Worm (Caenorhabditis elegans) whole organism, midembryonic: ENCODE data around the gene rpn-5.

ENCODE experiments used
- T22C8.4 ChIP-seq: fragments of 200-800 bp; sonication (Bioruptor generic); IDR thresholded peaks from 2 replicates; pipeline ENCODE4 v1.3.6; 2022; ENCODE audit warnings: missing genetic modification characterization, missing compliant biosample characterization
- cog-1 ChIP-seq: sonication (generic microtip); optimal IDR thresholded peaks from 2 replicates; lab custom pipeline; 2016; ENCODE audit warnings: missing genetic modification characterization, missing compliant biosample characterization
- flt-1 ChIP-seq: fragments of 200-800 bp; sonication (Bioruptor generic); IDR thresholded peaks from 2 replicates; pipeline ENCODE4 v1.3.6; 2022; ENCODE audit warnings: missing genetic modification characterization, missing compliant biosample characterization
- klf-2 ChIP-seq: fragments of 200-800 bp; sonication (Bioruptor generic); conservative IDR thresholded peaks from 2 replicates; pipeline ENCODE4 v1.3.6; 2022; ENCODE audit warnings: missing genetic modification reagents, missing genetic modification characterization, missing compliant biosample characterization
- med-1 ChIP-seq: sonication (generic microtip); optimal IDR thresholded peaks from 2 replicates; lab custom pipeline; 2017; ENCODE audit warnings: missing genetic modification characterization, mild to moderate bottlenecking, missing compliant biosample characterization, antibody characterized with exemption, missing genetic modification reagents; ENCODE audit not compliant: insufficient read depth
- ref-1 ChIP-seq: fragments of 200-800 bp; sonication (Bioruptor generic); conservative IDR thresholded peaks from 2 replicates; pipeline ENCODE4 v1.3.6; 2022; ENCODE audit warnings: missing genetic modification reagents, missing genetic modification characterization, missing compliant biosample characterization
- tab-1 ChIP-seq: fragments of 200-800 bp; sonication (Bioruptor generic); IDR thresholded peaks from 2 replicates; pipeline ENCODE4 v1.3.6; 2022; ENCODE audit warnings: missing genetic modification characterization, missing compliant biosample characterization
- ztf-29 ChIP-seq: fragments of 200-800 bp; sonication (Bioruptor generic); IDR thresholded peaks from 2 replicates; pipeline ENCODE4 v1.3.6; 2022; ENCODE audit warnings: missing genetic modification reagents, missing genetic modification characterization, missing compliant biosample characterization

- no peak for TF ChIP-seq flt-1 (GFP tag; lab: Robert Waterston, UW)
- TF ChIP-seq T22C8.4 (GFP tag; lab: Robert Waterston, UW), result no peak
- TF ChIP-seq med-1 (GFP tag; lab: Kevin White, UChicago), result no peak
- no peak for TF ChIP-seq cog-1 (tag; lab: Kevin White, UChicago)
- no peak for TF ChIP-seq ztf-29 (GFP tag; lab: Robert Waterston, UW)
- no peak for TF ChIP-seq ref-1
- TF ChIP-seq tab-1, result no peak
- no peak for TF ChIP-seq klf-2
These were observed 38.4 kb upstream of the rpn-5 start for ce11 chrII:4736585-4736984.
